Worm (Caenorhabditis elegans) whole organism, L4 larva: ENCODE measurements around the gene Y61A9LA.10.

Experiments used
- D1046.2 ChIP-seq: fragments of 200-800 bp; sonication (Bioruptor generic); IDR thresholded peaks from 2 replicates; pipeline ENCODE4 v1.3.6; 2022; ENCODE audit warnings: missing genetic modification characterization, missing compliant biosample characterization
- R02D3.7 ChIP-seq: fragments of 150-350 bp; sonication (generic microtip); optimal IDR thresholded peaks from 3 replicates; lab custom pipeline; 2014; ENCODE audit warnings: missing biosample characterization, missing genetic modification characterization
- Y105C5A.15 ChIP-seq: fragments of 200-800 bp; sonication (Bioruptor generic); IDR thresholded peaks from 2 replicates; pipeline ENCODE4 v1.3.6; 2022; ENCODE audit warnings: missing genetic modification characterization, missing compliant biosample characterization
- Y5F2A.4 ChIP-seq: fragments of 200-800 bp; sonication (Bioruptor generic); optimal IDR thresholded peaks from 2 replicates; lab custom pipeline; 2018; ENCODE audit warnings: mild to moderate bottlenecking, missing genetic modification characterization, missing compliant biosample characterization
- ZK337.2 ChIP-seq: fragments of 200-800 bp; sonication (Bioruptor generic); IDR thresholded peaks from 2 replicates; pipeline ENCODE4 v1.3.6; 2022; ENCODE audit warnings: missing genetic modification reagents, missing genetic modification characterization, missing compliant biosample characterization
- ZK546.5 ChIP-seq, 2 experiments: sonication (generic microtip); optimal IDR thresholded peaks; 2 replicates each; lab custom pipeline; 2017; ENCODE audit warnings: missing biosample characterization in 2 of 2, missing genetic modification characterization in 2 of 2
- aha-1 ChIP-seq: fragments of 150-350 bp; peaks from one replicate; lab custom pipeline; 2014; ENCODE audit warnings: missing biosample characterization, missing genetic modification characterization
- ceh-32 ChIP-seq: sonication (generic microtip); optimal IDR thresholded peaks from 2 replicates; lab custom pipeline; 2016; ENCODE audit warnings: mild to moderate bottlenecking, missing genetic modification characterization, missing compliant biosample characterization; ENCODE audit not compliant: poor library complexity
- ceh-44 ChIP-seq: fragments of 200-800 bp; sonication (Bioruptor generic); IDR thresholded peaks from 2 replicates; pipeline ENCODE4 v1.3.6; 2022; ENCODE audit warnings: missing genetic modification reagents, missing genetic modification characterization, missing compliant biosample characterization
- ceh-82 ChIP-seq: sonication (generic microtip); optimal IDR thresholded peaks from 2 replicates; lab custom pipeline; 2017; ENCODE audit warnings: missing biosample characterization, missing genetic modification characterization
- ces-1 ChIP-seq: fragments of 150-350 bp; sonication (generic microtip); optimal IDR thresholded peaks from 4 replicates; lab custom pipeline; 2014; ENCODE audit warnings: missing biosample characterization, missing genetic modification reagents, missing genetic modification characterization
- daf-16 ChIP-seq, 3 experiments: sonication (generic microtip); optimal IDR thresholded peaks; 2 replicates each; lab custom pipeline; 2016 to 2017; ENCODE audit warnings: missing genetic modification characterization in 3 of 3, missing genetic modification reagents in 3 of 3, mild to moderate bottlenecking in 2 of 3, missing compliant biosample characterization in 2 of 3, missing biosample characterization in 1 of 3, moderate library complexity in 1 of 3
- daf-8 ChIP-seq: fragments of 200-800 bp; sonication (Bioruptor generic); IDR thresholded peaks from 2 replicates; pipeline ENCODE4 v1.3.6; 2022; ENCODE audit warnings: missing genetic modification characterization, missing compliant biosample characterization
- dmd-6 ChIP-seq: fragments of 200-800 bp; sonication (Bioruptor generic); IDR thresholded peaks from 2 replicates; pipeline ENCODE4 v1.3.6; 2022; ENCODE audit warnings: missing genetic modification reagents, missing genetic modification characterization, missing compliant biosample characterization
- dpl-1 ChIP-seq: fragments of 150-350 bp; optimal IDR thresholded peaks from 2 replicates; lab custom pipeline; 2014; ENCODE audit warnings: missing biosample characterization, missing genetic modification reagents, missing genetic modification characterization
- egl-27 ChIP-seq: sonication (generic microtip); optimal IDR thresholded peaks from 3 replicates; lab custom pipeline; 2017; ENCODE audit warnings: missing biosample characterization, missing genetic modification reagents, missing genetic modification characterization
- egl-43 ChIP-seq: fragments of 200-800 bp; sonication (Bioruptor generic); IDR thresholded peaks from 2 replicates; pipeline ENCODE4 v1.3.6; 2022; ENCODE audit warnings: missing genetic modification reagents, missing genetic modification characterization, missing compliant biosample characterization
- fos-1 ChIP-seq: fragments of 150-350 bp; optimal IDR thresholded peaks from 2 replicates; lab custom pipeline; 2014; ENCODE audit warnings: missing biosample characterization, missing genetic modification characterization
- hif-1 ChIP-seq, 2 experiments: sonication (generic microtip); optimal IDR thresholded peaks; 2 replicates each; lab custom pipeline; 2016 to 2017; ENCODE audit warnings: missing compliant biosample characterization in 2 of 2, missing genetic modification characterization in 2 of 2, missing genetic modification reagents in 2 of 2, missing genotype in 2 of 2, mild to moderate bottlenecking in 1 of 2
- hlh-11 ChIP-seq: fragments of 200-800 bp; sonication (Bioruptor generic); optimal IDR thresholded peaks from 2 replicates; lab custom pipeline; 2018; ENCODE audit warnings: mild to moderate bottlenecking, missing genetic modification characterization, missing compliant biosample characterization
- hlh-30 ChIP-seq: sonication (generic microtip); optimal IDR thresholded peaks from 2 replicates; lab custom pipeline; 2017; ENCODE audit warnings: antibody characterized with exemption, mild to moderate bottlenecking, missing genetic modification characterization, missing compliant biosample characterization; ENCODE audit not compliant: insufficient read depth
- hmg-1.1 ChIP-seq: fragments of 200-800 bp; sonication (Bioruptor generic); IDR thresholded peaks from 2 replicates; pipeline ENCODE4 v1.3.6; 2022; ENCODE audit warnings: missing genetic modification reagents, missing genetic modification characterization, missing compliant biosample characterization
- lim-7 ChIP-seq: fragments of 200-800 bp; sonication (Bioruptor generic); IDR thresholded peaks from 2 replicates; pipeline ENCODE4 v1.3.6; 2022; ENCODE audit warnings: missing genetic modification characterization, missing compliant biosample characterization
- lin-1 ChIP-seq: fragments of 200-800 bp; sonication (Bioruptor generic); IDR thresholded peaks from 2 replicates; pipeline ENCODE4 v1.3.6; 2022; ENCODE audit warnings: missing genetic modification reagents, missing genetic modification characterization, missing compliant biosample characterization
- lir-3 ChIP-seq: sonication (generic microtip); optimal IDR thresholded peaks from 2 replicates; lab custom pipeline; 2016; ENCODE audit warnings: mild to moderate bottlenecking, missing genetic modification characterization, missing compliant biosample characterization
- madf-9 ChIP-seq: fragments of 200-800 bp; sonication (Bioruptor generic); conservative IDR thresholded peaks from 2 replicates; pipeline ENCODE4 v1.3.6; 2022; ENCODE audit warnings: missing genetic modification reagents, missing genetic modification characterization, missing compliant biosample characterization
- mdl-1 ChIP-seq, 2 experiments: fragments of 150-350 bp in 1 of 2; sonication (generic microtip) in 1 of 2; optimal IDR thresholded peaks; 2 replicates each; lab custom pipeline; 2014 to 2017; ENCODE audit warnings: missing biosample characterization in 2 of 2, missing genetic modification characterization in 2 of 2
- mdt-29 ChIP-seq: fragments of 200-800 bp; sonication (Bioruptor generic); IDR thresholded peaks from 2 replicates; pipeline ENCODE4 v1.3.6; 2022; ENCODE audit warnings: missing genetic modification reagents, missing genetic modification characterization, missing compliant biosample characterization
- mxl-2 ChIP-seq: fragments of 200-800 bp; sonication (Bioruptor generic); conservative IDR thresholded peaks from 2 replicates; pipeline ENCODE4 v1.3.6; 2022; ENCODE audit warnings: missing genetic modification reagents, missing genetic modification characterization, missing compliant biosample characterization
- mxl-3 ChIP-seq: fragments of 200-800 bp; sonication (Bioruptor generic); optimal IDR thresholded peaks from 2 replicates; lab custom pipeline; 2018; ENCODE audit warnings: mild to moderate bottlenecking, missing genetic modification characterization, missing compliant biosample characterization
- nhr-10 ChIP-seq: fragments of 150-350 bp; optimal IDR thresholded peaks from 2 replicates; lab custom pipeline; 2014; ENCODE audit warnings: missing biosample characterization, missing genetic modification characterization
- nhr-102 ChIP-seq: sonication (generic microtip); optimal IDR thresholded peaks from 2 replicates; lab custom pipeline; 2016; ENCODE audit warnings: mild to moderate bottlenecking, missing genetic modification characterization, moderate library complexity, missing compliant biosample characterization
- nhr-11 ChIP-seq: fragments of 150-350 bp; optimal IDR thresholded peaks from 2 replicates; lab custom pipeline; 2014; ENCODE audit warnings: missing biosample characterization, missing genetic modification characterization
- nhr-28 ChIP-seq: fragments of 150-350 bp; optimal IDR thresholded peaks from 2 replicates; lab custom pipeline; 2014; ENCODE audit warnings: missing biosample characterization, missing genetic modification characterization
- nhr-42 ChIP-seq: fragments of 200-800 bp; sonication (Bioruptor generic); IDR thresholded peaks from 2 replicates; pipeline ENCODE4 v1.3.6; 2022; ENCODE audit warnings: missing genetic modification characterization, missing compliant biosample characterization
- nhr-76 ChIP-seq: fragments of 150-350 bp; optimal IDR thresholded peaks from 2 replicates; lab custom pipeline; 2014; ENCODE audit warnings: missing biosample characterization, missing genetic modification characterization
- nhr-77 ChIP-seq: fragments of 150-350 bp; optimal IDR thresholded peaks from 2 replicates; lab custom pipeline; 2014; ENCODE audit warnings: missing biosample characterization, missing genetic modification characterization
- pqm-1 ChIP-seq: sonication (generic microtip); optimal IDR thresholded peaks from 2 replicates; lab custom pipeline; 2017; ENCODE audit warnings: missing biosample characterization, missing genetic modification characterization
- sdz-12 ChIP-seq: fragments of 200-800 bp; sonication (Bioruptor generic); optimal IDR thresholded peaks from 2 replicates; lab custom pipeline; 2018; ENCODE audit warnings: mild to moderate bottlenecking, missing genetic modification characterization, missing compliant biosample characterization
- set-16 ChIP-seq: fragments of 200-800 bp; sonication (Bioruptor generic); IDR thresholded peaks from 2 replicates; pipeline ENCODE4 v1.3.6; 2022; ENCODE audit warnings: missing genetic modification reagents, missing genetic modification characterization, missing compliant biosample characterization
- skn-1 ChIP-seq: fragments of 150-350 bp; optimal IDR thresholded peaks from 2 replicates; lab custom pipeline; 2014; ENCODE audit warnings: missing biosample characterization, missing genetic modification characterization
- snpc-1.2 ChIP-seq: fragments of 200-800 bp; sonication (Bioruptor generic); IDR thresholded peaks from 2 replicates; pipeline ENCODE4 v1.3.6; 2022; ENCODE audit warnings: missing genetic modification reagents, missing genetic modification characterization, missing compliant biosample characterization
- snpc-4 ChIP-seq: fragments of 150-350 bp; optimal IDR thresholded peaks from 2 replicates; lab custom pipeline; 2014; ENCODE audit warnings: missing biosample characterization, missing genetic modification characterization
- spr-1 ChIP-seq: sonication (generic microtip); optimal IDR thresholded peaks from 2 replicates; lab custom pipeline; 2016; ENCODE audit warnings: mild to moderate bottlenecking, missing genetic modification characterization, missing compliant biosample characterization
- spr-3 ChIP-seq: fragments of 200-800 bp; sonication (Bioruptor generic); optimal IDR thresholded peaks from 2 replicates; lab custom pipeline; 2018; ENCODE audit warnings: mild to moderate bottlenecking, missing genetic modification characterization, missing compliant biosample characterization
- unc-62 ChIP-seq, 3 experiments: fragments of 150-350 bp in 1 of 3; sonication (generic microtip); optimal IDR thresholded peaks in 2 of 3; peaks in 1 of 3; 1 replicate in 1 of 3; 2 replicates in 2 of 3; lab custom pipeline; 2014 to 2017; ENCODE audit warnings: missing biosample characterization in 3 of 3, missing genetic modification characterization in 3 of 3, missing genetic modification reagents in 3 of 3, missing genotype in 1 of 3
- vab-7 ChIP-seq: fragments of 200-800 bp; sonication (Bioruptor generic); IDR thresholded peaks from 2 replicates; pipeline ENCODE4 v1.3.6; 2022; ENCODE audit warnings: missing genetic modification reagents, missing genetic modification characterization, missing compliant biosample characterization
- zfp-2 ChIP-seq: sonication (generic microtip); optimal IDR thresholded peaks from 2 replicates; lab custom pipeline; 2016; ENCODE audit warnings: mild to moderate bottlenecking, missing genetic modification characterization, missing compliant biosample characterization
- zfp-3 ChIP-seq: fragments of 200-800 bp; sonication (Bioruptor generic); conservative IDR thresholded peaks from 2 replicates; pipeline ENCODE4 v1.3.6; 2022; ENCODE audit warnings: missing genetic modification reagents, missing genetic modification characterization, missing compliant biosample characterization
- zip-11 ChIP-seq: fragments of 200-800 bp; sonication (Bioruptor generic); IDR thresholded peaks from 2 replicates; pipeline ENCODE4 v1.3.6; 2022; ENCODE audit warnings: missing genetic modification characterization, missing compliant biosample characterization
- zip-2 ChIP-seq: fragments of 150-350 bp; optimal IDR thresholded peaks from 2 replicates; lab custom pipeline; 2014; ENCODE audit warnings: missing biosample characterization, missing genetic modification characterization
- ztf-11 ChIP-seq: fragments of 150-350 bp; optimal IDR thresholded peaks from 2 replicates; lab custom pipeline; 2014; ENCODE audit warnings: missing biosample characterization, missing genetic modification characterization

Gene Y61A9LA.10

ce11 chrV:4651480-4651879 lies 35.9 kb upstream of the Y61A9LA.10 start:
- TF ChIP-seq spr-3 (peak; percentile 21), dmd-6 (0 out of 2 replicates have a peak, but pooled peaks have one; percentile 12), mxl-3 (GFP tag; lab: Kevin White, UChicago) (peak; percentile 70), mdt-29 (GFP tag; lab: Robert Waterston, UW) (no peak), nhr-76 (tag; lab: Kevin White, UChicago) (no peak), pqm-1 (no peak), ZK546.5 (tag; optimal IDR thresholded peaks at IDR 0.05; lab: Kevin White, UChicago) (no peak), vab-7 (GFP tag; lab: Robert Waterston, UW) (no peak), nhr-77 (tag; lab: Kevin White, UChicago) (no peak), zfp-3 (GFP tag; lab: Robert Waterston, UW) (no peak), zip-2 (no peak), spr-1 (peak; percentile 54), ceh-44 (GFP tag; lab: Robert Waterston, UW) (no peak), nhr-102 (no peak), nhr-10 (tag; lab: Kevin White, UChicago) (no peak), nhr-42 (GFP tag; lab: Robert Waterston, UW) (no peak), daf-16 (GFP tag; optimal IDR thresholded peaks at IDR 0.05; lab: Kevin White, UChicago) (no peak), daf-16 (tag; optimal IDR thresholded peaks at IDR 0.05; lab: Kevin White, UChicago) (no peak), lim-7 (GFP tag; lab: Robert Waterston, UW) (no peak), unc-62 (GFP tag; optimal IDR thresholded peaks at IDR 0.05 in 1 of 2; lab: Kevin White, UChicago) (peak in 1 of 2 experiments; percentile 5), unc-62 (tag; optimal IDR thresholded peaks at IDR 0.05; lab: Kevin White, UChicago) (no peak), hmg-1.1 (GFP tag; lab: Robert Waterston, UW) (no peak), dpl-1 (GFP tag; lab: Kevin White, UChicago) (peak; percentile 3), aha-1 (tag; lab: Kevin White, UChicago) (peak; percentile 35), snpc-4 (tag; lab: Kevin White, UChicago) (no peak), egl-43 (no peak), mxl-2 (GFP tag; lab: Robert Waterston, UW) (no peak), nhr-11 (tag; lab: Kevin White, UChicago) (no peak), Y5F2A.4 (GFP tag; lab: Kevin White, UChicago) (no peak), lir-3 (no peak), D1046.2 (GFP tag; lab: Robert Waterston, UW) (no peak), fos-1 (no peak), madf-9 (GFP tag; lab: Robert Waterston, UW) (no peak), ztf-11 (tag; lab: Kevin White, UChicago) (no peak), hlh-30 (tag; lab: Kevin White, UChicago) (no peak), daf-8 (GFP tag; lab: Robert Waterston, UW) (no peak), sdz-12 (GFP tag; lab: Kevin White, UChicago) (no peak), lin-1 (GFP tag; lab: Robert Waterston, UW) (no peak), hif-1 (tag; optimal IDR thresholded peaks at IDR 0.05; lab: Kevin White, UChicago) (no peak), nhr-28 (tag; lab: Kevin White, UChicago) (peak; percentile 61), R02D3.7 (no peak), ces-1 (GFP tag; lab: Kevin White, UChicago) (no peak), hlh-11 (tag; lab: Kevin White, UChicago) (peak; percentile 58), zip-11 (GFP tag; lab: Robert Waterston, UW) (no peak), mdl-1 (tag; optimal IDR thresholded peaks at IDR 0.05; lab: Kevin White, UChicago) (no peak), ceh-32 (tag; lab: Kevin White, UChicago) (no peak), skn-1 (tag; lab: Kevin White, UChicago) (no peak), set-16 (GFP tag; lab: Robert Waterston, UW) (no peak), ceh-82 (tag; lab: Kevin White, UChicago) (no peak), Y105C5A.15 (no peak), zfp-2 (tag; lab: Kevin White, UChicago) (no peak), snpc-1.2 (GFP tag; lab: Robert Waterston, UW) (no peak), egl-27 (tag; lab: Kevin White, UChicago) (no peak), ZK337.2 (GFP tag; lab: Robert Waterston, UW) (no peak)
